Worm (Caenorhabditis elegans) whole organism, early embryonic: ENCODE measurements around the gene F41H8.2.

Experiments
- F13C5.2 ChIP-seq: sonication (generic microtip); optimal IDR thresholded peaks from 2 replicates; lab custom pipeline; 2017; ENCODE audit warnings: mild to moderate bottlenecking, missing genetic modification characterization, inconsistent platforms, missing compliant biosample characterization
- ama-1 ChIP-seq: fragments of 150-350 bp; optimal IDR thresholded peaks from 2 replicates; lab custom pipeline; 2014
- ets-7 ChIP-seq: sonication (generic microtip); optimal IDR thresholded peaks from 2 replicates; lab custom pipeline; 2016; ENCODE audit warnings: missing genotype, missing genetic modification characterization, missing compliant biosample characterization
- hmbx-1 ChIP-seq: sonication (generic microtip); optimal IDR thresholded peaks from 2 replicates; lab custom pipeline; 2016; ENCODE audit warnings: mild to moderate bottlenecking, missing genetic modification characterization, missing compliant biosample characterization
- hmg-4 ChIP-seq: fragments of 200-800 bp; sonication (Bioruptor generic); optimal IDR thresholded peaks from 2 replicates; lab custom pipeline; 2018; ENCODE audit warnings: mild to moderate bottlenecking, missing genetic modification characterization, missing compliant biosample characterization
- hnd-1 ChIP-seq: sonication (generic microtip); optimal IDR thresholded peaks from 2 replicates; lab custom pipeline; 2016; ENCODE audit warnings: missing genetic modification characterization, missing compliant biosample characterization
- tbx-37 ChIP-seq: fragments of 200-800 bp; sonication (Bioruptor generic); conservative IDR thresholded peaks from 2 replicates; pipeline ENCODE4 v1.3.6; 2022; ENCODE audit warnings: missing genetic modification reagents, missing genetic modification characterization, missing compliant biosample characterization

DNA sequence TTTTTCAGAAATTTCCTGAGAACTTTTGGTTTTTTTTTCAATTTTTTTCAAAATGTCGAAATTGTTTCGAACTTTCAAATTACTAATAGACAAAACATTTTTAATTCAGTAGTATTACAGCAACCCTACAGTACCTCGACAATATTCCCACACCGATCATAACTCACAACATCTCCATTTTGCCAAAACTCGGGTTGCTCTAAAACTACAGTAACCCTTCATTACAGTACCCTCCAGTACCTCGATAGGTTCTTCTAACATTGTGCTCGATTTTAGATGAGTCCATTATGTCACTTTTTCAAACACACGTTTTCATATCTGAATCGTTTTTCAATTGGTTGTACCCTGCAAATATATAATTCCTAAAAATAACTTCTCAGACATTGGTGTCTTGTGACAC is 22.8 kb downstream of the F41H8.2 start:
- TF ChIP-seq ama-1 (no peak), hnd-1 (no peak), hmg-4 (GFP tag; lab: Kevin White, UChicago) (no peak), hmbx-1 (no peak), F13C5.2 (tag; lab: Kevin White, UChicago) (no peak), ets-7 (tag; lab: Kevin White, UChicago) (no peak), tbx-37 (GFP tag; lab: Robert Waterston, UW) (no peak)
